Fruit fly (Drosophila melanogaster) whole organism, embryonic: Measurements from ENCODE around the gene Muted.
A peak's percentile ranks its signal among the peaks of the same experiment; 100 is the strongest.

ENCODE experiments used
- ATbp ChIP-seq: fragments of 200-800 bp; sonication (Bioruptor generic); optimal IDR thresholded peaks from 2 replicates; lab custom pipeline; 2017; ENCODE audit warnings: missing biosample characterization, mild to moderate bottlenecking, missing genetic modification characterization, missing genetic modification reagents
- Abd-B ChIP-seq: fragments of 200-800 bp; sonication (Bioruptor generic); optimal IDR thresholded peaks from 2 replicates; lab custom pipeline; 2018; ENCODE audit warnings: missing biosample characterization, mild to moderate bottlenecking, missing genetic modification characterization, moderate library complexity
- CG10321 ChIP-seq: fragments of 200-800 bp; sonication (Bioruptor generic); IDR thresholded peaks from 2 replicates; pipeline ENCODE4 v1.3.6; 2022; ENCODE audit warnings: missing biosample characterization, missing genetic modification characterization
- CG10431 ChIP-seq: fragments of 200-800 bp; sonication (Bioruptor generic); optimal IDR thresholded peaks from 3 replicates; lab custom pipeline; 2018; ENCODE audit warnings: missing biosample characterization, mild to moderate bottlenecking, missing genetic modification characterization
- CG11456 ChIP-seq: fragments of 200-800 bp; sonication (Bioruptor generic); IDR thresholded peaks from 3 replicates; pipeline ENCODE4 v1.3.6; 2022; ENCODE audit warnings: missing biosample characterization, missing genetic modification characterization
- CG12391 ChIP-seq: fragments of 200-800 bp; sonication (Bioruptor generic); optimal IDR thresholded peaks from 3 replicates; lab custom pipeline; 2018; ENCODE audit warnings: missing biosample characterization, mild to moderate bottlenecking, missing genetic modification characterization, moderate library complexity
- CG13123 ChIP-seq: fragments of 200-800 bp; sonication (Bioruptor generic); optimal IDR thresholded peaks from 2 replicates; lab custom pipeline; 2016; ENCODE audit warnings: missing biosample characterization, missing genetic modification characterization
- CG18262 ChIP-seq: fragments of 200-800 bp; optimal IDR thresholded peaks from 3 replicates; lab custom pipeline; 2019; ENCODE audit warnings: missing biosample characterization, mild to moderate bottlenecking, missing genetic modification characterization, moderate library complexity
- CG2116 ChIP-seq: fragments of 200-800 bp; sonication (Bioruptor generic); optimal IDR thresholded peaks from 3 replicates; lab custom pipeline; 2018; ENCODE audit warnings: missing biosample characterization, mild to moderate bottlenecking, missing genetic modification characterization
- CG2202 ChIP-seq: fragments of 200-800 bp; sonication (Bioruptor generic); optimal IDR thresholded peaks from 2 replicates; lab custom pipeline; 2018; ENCODE audit warnings: missing biosample characterization, mild to moderate bottlenecking, missing genetic modification characterization
- CG31224 ChIP-seq: fragments of 200-800 bp; sonication (Bioruptor generic); IDR thresholded peaks from 2 replicates; pipeline ENCODE4 v1.3.6; 2022; ENCODE audit warnings: missing biosample characterization, missing genetic modification characterization
- CG3407 ChIP-seq: fragments of 200-800 bp; sonication (Bioruptor generic); optimal IDR thresholded peaks from 2 replicates; lab custom pipeline; 2018; ENCODE audit warnings: missing biosample characterization, mild to moderate bottlenecking, missing genetic modification characterization
- CG34224 ChIP-seq: fragments of 200-800 bp; sonication (Bioruptor generic); IDR thresholded peaks from 3 replicates; pipeline ENCODE4 v1.3.6; 2022; ENCODE audit warnings: missing biosample characterization, missing genetic modification characterization; ENCODE audit not compliant: partially characterized antibody
- CG42726 ChIP-seq: fragments of 200-800 bp; sonication (Bioruptor generic); IDR thresholded peaks from 2 replicates; pipeline ENCODE4 v1.3.6; 2022; ENCODE audit warnings: missing biosample characterization, missing genetic modification characterization; ENCODE audit not compliant: partially characterized antibody
- CG43689 ChIP-seq: fragments of 200-800 bp; sonication (Bioruptor generic); IDR thresholded peaks from 2 replicates; pipeline ENCODE4 v1.3.6; 2022; ENCODE audit warnings: missing biosample characterization, missing genetic modification characterization
- CG4820 ChIP-seq: fragments of 200-800 bp; sonication (Bioruptor generic); optimal IDR thresholded peaks from 3 replicates; lab custom pipeline; 2016; ENCODE audit warnings: missing biosample characterization, missing genetic modification characterization
- CG6813 ChIP-seq: fragments of 200-800 bp; sonication (Bioruptor generic); optimal IDR thresholded peaks from 2 replicates; lab custom pipeline; 2017; ENCODE audit warnings: missing biosample characterization, missing genetic modification characterization, mild to moderate bottlenecking, moderate library complexity, missing genetic modification reagents
- CG9437 ChIP-seq: fragments of 200-800 bp; sonication (Bioruptor generic); optimal IDR thresholded peaks from 2 replicates; lab custom pipeline; 2018; ENCODE audit warnings: missing biosample characterization, mild to moderate bottlenecking, missing genetic modification characterization
- CG9727 ChIP-seq: fragments of 200-800 bp; sonication (Bioruptor generic); optimal IDR thresholded peaks from 3 replicates; lab custom pipeline; 2017; ENCODE audit warnings: missing biosample characterization, mild to moderate bottlenecking, missing genetic modification characterization
- CkIIα-i1 ChIP-seq: fragments of 200-800 bp; sonication (Bioruptor generic); IDR thresholded peaks from 2 replicates; pipeline ENCODE4 v1.3.6; 2022; ENCODE audit warnings: missing biosample characterization, missing genetic modification characterization
- Dp ChIP-seq: fragments of 200-800 bp; sonication (Bioruptor generic); optimal IDR thresholded peaks from 2 replicates; lab custom pipeline; 2018; ENCODE audit warnings: missing biosample characterization, mild to moderate bottlenecking, missing genetic modification characterization, moderate library complexity
- E2f2 ChIP-seq: fragments of 200-800 bp; sonication (Bioruptor generic); IDR thresholded peaks from 2 replicates; pipeline ENCODE4 v1.3.6; 2022; ENCODE audit warnings: missing biosample characterization, missing genetic modification characterization
- Eip74EF ChIP-seq, 2 experiments: fragments of 200-800 bp in 1 of 2; fragments of >200 bp in 1 of 2; sonication (Bioruptor generic) in 1 of 2; optimal IDR thresholded peaks; 2 replicates each; lab custom pipeline; 2017 to 2019; ENCODE audit warnings: missing biosample characterization in 2 of 2, missing genetic modification characterization in 2 of 2, mild to moderate bottlenecking in 1 of 2, moderate library complexity in 1 of 2
- HHEX ChIP-seq: fragments of 200-800 bp; sonication (Bioruptor generic); optimal IDR thresholded peaks from 3 replicates; lab custom pipeline; 2017; ENCODE audit warnings: missing biosample characterization, mild to moderate bottlenecking, missing genetic modification characterization, missing genetic modification reagents
- Max ChIP-seq: fragments of 200-800 bp; sonication (Bioruptor generic); optimal IDR thresholded peaks from 2 replicates; lab custom pipeline; 2016; ENCODE audit warnings: missing biosample characterization, mild to moderate bottlenecking, missing genetic modification characterization
- NK7.1 ChIP-seq: fragments of 200-800 bp; sonication (Bioruptor generic); optimal IDR thresholded peaks from 3 replicates; lab custom pipeline; 2016; ENCODE audit warnings: missing biosample characterization, missing genetic modification characterization
- Nf-YA ChIP-seq: fragments of 200-800 bp; sonication (Bioruptor generic); IDR thresholded peaks from 2 replicates; pipeline ENCODE4 v1.3.6; 2022; ENCODE audit warnings: missing biosample characterization, missing genetic modification characterization
- Rx ChIP-seq: fragments of 200-800 bp; sonication (Bioruptor generic); IDR thresholded peaks from 2 replicates; pipeline ENCODE4 v1.3.6; 2022; ENCODE audit warnings: missing biosample characterization, missing genetic modification characterization
- ac ChIP-seq: fragments of 200-800 bp; sonication (Bioruptor generic); optimal IDR thresholded peaks from 3 replicates; lab custom pipeline; 2017; ENCODE audit warnings: missing biosample characterization, mild to moderate bottlenecking, missing genetic modification characterization
- ato ChIP-seq: fragments of 200-800 bp; sonication (Bioruptor generic); IDR thresholded peaks from 2 replicates; pipeline ENCODE4 v1.3.6; 2022; ENCODE audit warnings: missing biosample characterization, missing genetic modification characterization; ENCODE audit not compliant: partially characterized antibody
- bab2 ChIP-seq: fragments of 200-800 bp; sonication (Bioruptor generic); optimal IDR thresholded peaks from 2 replicates; lab custom pipeline; 2016; ENCODE audit warnings: missing biosample characterization, missing genetic modification characterization
- br ChIP-seq: fragments of >200 bp; optimal IDR thresholded peaks from 2 replicates; lab custom pipeline; 2017
- bsh ChIP-seq, 2 experiments: fragments of 200-800 bp; sonication (Bioruptor generic); optimal IDR thresholded peaks; 2 replicates each; lab custom pipeline; 2017 to 2018; ENCODE audit warnings: mild to moderate bottlenecking in 2 of 2, missing biosample characterization in 2 of 2, missing genetic modification characterization in 2 of 2, moderate library complexity in 1 of 2
- cad ChIP-seq: fragments of >200 bp; optimal IDR thresholded peaks from 2 replicates; lab custom pipeline; 2017; ENCODE audit warnings: missing biosample characterization, missing genetic modification characterization
- cas ChIP-seq: fragments of 200-800 bp; sonication (Bioruptor generic); IDR thresholded peaks from 2 replicates; pipeline ENCODE4 v1.3.6; 2022; ENCODE audit warnings: missing biosample characterization, missing genetic modification characterization
- dimm ChIP-seq: fragments of 200-800 bp; sonication (Bioruptor generic); IDR thresholded peaks from 2 replicates; pipeline ENCODE4 v1.3.6; 2022; ENCODE audit warnings: missing biosample characterization, missing genetic modification characterization
- dpn ChIP-seq, 2 experiments: fragments of 200-800 bp; sonication (Bioruptor generic); optimal IDR thresholded peaks; 3 replicates each; lab custom pipeline; 2016; ENCODE audit warnings: missing biosample characterization in 2 of 2, missing genetic modification characterization in 2 of 2
- en ChIP-seq: fragments of 200-800 bp; sonication (Bioruptor generic); optimal IDR thresholded peaks from 2 replicates; lab custom pipeline; 2016; ENCODE audit warnings: missing biosample characterization, missing genetic modification characterization
- eyg ChIP-seq: fragments of 200-800 bp; sonication (Bioruptor generic); optimal IDR thresholded peaks from 3 replicates; lab custom pipeline; 2016; ENCODE audit warnings: missing biosample characterization, missing genetic modification characterization
- fd102C ChIP-seq: fragments of 200-800 bp; sonication (Bioruptor generic); optimal IDR thresholded peaks from 2 replicates; lab custom pipeline; 2018; ENCODE audit warnings: missing biosample characterization, mild to moderate bottlenecking, missing genetic modification characterization, moderate library complexity
- fru ChIP-seq: fragments of >200 bp; optimal IDR thresholded peaks from 2 replicates; lab custom pipeline; 2017
- gsb ChIP-seq: fragments of 200-800 bp; sonication (Bioruptor generic); IDR thresholded peaks from 2 replicates; pipeline ENCODE4 v1.3.6; 2022; ENCODE audit warnings: missing biosample characterization, missing genetic modification characterization
- hb ChIP-seq: fragments of 200-800 bp; sonication (Bioruptor generic); IDR thresholded peaks from 3 replicates; pipeline ENCODE4 v1.3.6; 2022; ENCODE audit warnings: missing biosample characterization, missing genetic modification characterization; ENCODE audit not compliant: partially characterized antibody
- nerfin-1 ChIP-seq: fragments of 200-800 bp; sonication (Bioruptor generic); optimal IDR thresholded peaks from 3 replicates; lab custom pipeline; 2019; ENCODE audit warnings: missing biosample characterization, mild to moderate bottlenecking, missing genetic modification characterization, moderate library complexity
- onecut ChIP-seq: fragments of 200-800 bp; sonication (Bioruptor generic); IDR thresholded peaks from 2 replicates; pipeline ENCODE4 v1.3.6; 2022; ENCODE audit warnings: missing biosample characterization, missing genetic modification characterization
- pb ChIP-seq: fragments of 200-800 bp; sonication (Bioruptor generic); optimal IDR thresholded peaks from 3 replicates; lab custom pipeline; 2016; ENCODE audit warnings: missing biosample characterization, missing genetic modification characterization
- pfk ChIP-seq: fragments of 200-800 bp; sonication (Bioruptor generic); optimal IDR thresholded peaks from 2 replicates; lab custom pipeline; 2018; ENCODE audit warnings: missing biosample characterization, mild to moderate bottlenecking, missing genetic modification characterization, moderate library complexity
- pita ChIP-seq: fragments of 200-800 bp; sonication (Bioruptor generic); optimal IDR thresholded peaks from 2 replicates; lab custom pipeline; 2017; ENCODE audit warnings: missing biosample characterization, mild to moderate bottlenecking, missing genetic modification characterization
- tup ChIP-seq: fragments of 200-800 bp; sonication (Bioruptor generic); optimal IDR thresholded peaks from 2 replicates; lab custom pipeline; 2016; ENCODE audit warnings: missing biosample characterization, mild to moderate bottlenecking, missing genetic modification characterization, moderate library complexity
- unpg ChIP-seq: fragments of 200-800 bp; sonication (Bioruptor generic); optimal IDR thresholded peaks from 3 replicates; lab custom pipeline; 2018; ENCODE audit warnings: missing biosample characterization, mild to moderate bottlenecking, missing genetic modification characterization, moderate library complexity
- yki ChIP-seq: fragments of >200 bp; optimal IDR thresholded peaks from 3 replicates; lab custom pipeline; 2018
- zfh2 ChIP-seq: fragments of 200-800 bp; sonication (Bioruptor generic); optimal IDR thresholded peaks from 2 replicates; lab custom pipeline; 2016; ENCODE audit warnings: missing biosample characterization, missing genetic modification characterization

Gene Muted

DNA sequence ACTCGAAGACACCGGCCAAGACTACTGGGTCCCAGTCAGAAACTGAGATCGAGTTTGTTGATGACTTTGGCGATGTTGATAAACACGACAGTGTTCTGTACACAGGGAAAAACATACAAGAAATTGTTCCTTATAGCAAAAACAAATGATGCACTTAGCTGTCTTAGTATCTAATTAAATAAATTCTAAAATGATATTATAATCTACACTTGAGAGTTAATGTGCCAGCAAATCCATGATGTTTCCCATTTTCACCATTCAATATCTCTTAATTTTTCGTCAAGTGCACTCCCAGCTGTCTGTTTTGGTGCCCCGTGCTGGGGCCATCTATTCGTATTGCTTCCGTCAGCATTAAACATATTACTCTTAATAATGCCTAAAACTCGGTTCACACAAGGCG, 37.8 kb downstream of the Muted start (continued):
- TF ChIP-seq CG11456 (GFP tag; lab: Robert Waterston, UW) (peak; percentile 55; the same call in 1 of the 3 replicates), CG18262 (tag; lab: Kevin White, UChicago) (no peak), fd102C (GFP tag; lab: Kevin White, UChicago) (no peak), pb (no peak), CG6813 (GFP tag; lab: Kevin White, UChicago) (no peak), Eip74EF (GFP tag; optimal IDR thresholded peaks at IDR 0.05; lab: Kevin White, UChicago) (no peak), fru (lab: Kevin White, UChicago) (no peak), CG9437 (GFP tag; lab: Kevin White, UChicago) (no peak), CG34224 (no peak), ato (GFP tag; lab: Robert Waterston, UW) (no peak), CG43689 (GFP tag; lab: Robert Waterston, UW) (no peak), tup (no peak), CG42726 (GFP tag; lab: Robert Waterston, UW) (no peak), nerfin-1 (tag; lab: Kevin White, UChicago) (no peak), Max (no peak), cas (GFP tag; lab: Robert Waterston, UW) (no peak), ATbp (no peak), dimm (GFP tag; lab: Robert Waterston, UW) (no peak), pita (no peak), NK7.1 (no peak), CG9727 (GFP tag; lab: Kevin White, UChicago) (peak; percentile 37), hb (GFP tag; lab: Robert Waterston, UW) (no peak), bsh (GFP tag; optimal IDR thresholded peaks at IDR 0.05; lab: Kevin White, UChicago) (peak; percentile 14 to 58), CG12391 (tag; lab: Kevin White, UChicago) (peak; percentile 5), E2f2 (no peak), Dp (GFP tag; lab: Kevin White, UChicago) (no peak), dpn (GFP tag; optimal IDR thresholded peaks at IDR 0.05; lab: Kevin White, UChicago) (peak in 1 of 2 experiments; percentile 3), ac (GFP tag; lab: Kevin White, UChicago) (no peak), CG2202 (tag; lab: Kevin White, UChicago) (no peak), onecut (GFP tag; lab: Robert Waterston, UW) (no peak), CG13123 (GFP tag; lab: Kevin White, UChicago) (no peak), bab2 (GFP tag; lab: Kevin White, UChicago) (no peak), Rx (GFP tag; lab: Robert Waterston, UW) (no peak), pfk (GFP tag; lab: Kevin White, UChicago) (no peak), cad (GFP tag; lab: Kevin White, UChicago) (no peak), CG31224 (GFP tag; lab: Robert Waterston, UW) (peak; percentile 42; the same call in 1 of the 2 replicates), CkIIα-i1 (GFP tag; lab: Robert Waterston, UW) (no peak), CG3407 (GFP tag; lab: Kevin White, UChicago) (no peak), gsb (GFP tag; lab: Robert Waterston, UW) (0 out of 2 replicates have a peak, but pooled peaks have one; percentile 26), eyg (GFP tag; lab: Kevin White, UChicago) (no peak), CG4820 (GFP tag; lab: Kevin White, UChicago) (peak; percentile 48), HHEX (GFP tag; lab: Kevin White, UChicago) (peak; percentile 23), Abd-B (peak; percentile 30), CG10321 (GFP tag; lab: Robert Waterston, UW) (no peak), Nf-YA (no peak), zfh2 (no peak), yki (lab: Kevin White, UChicago) (no peak), unpg (GFP tag; lab: Kevin White, UChicago) (no peak), br (no peak), en (GFP tag; lab: Kevin White, UChicago) (no peak), CG2116 (GFP tag; lab: Kevin White, UChicago) (no peak), CG10431 (GFP tag; lab: Kevin White, UChicago) (no peak)
